Fruit fly (Drosophila melanogaster): Measurements from ENCODE around the gene CG9782.

The CG9782 gene

dm6 chrX:16640260-16641100, 19.1 kb upstream of the CG9782 start, which contains the start of the genes SNRPG and mthl1 (continued):
- TF ChIP-seq achi (GFP tag; optimal IDR thresholded peaks at IDR 0.05) (peak; percentile 72), OdsH (GFP tag; optimal IDR thresholded peaks at IDR 0.05) (peak; percentile 80), CG6276 (GFP tag; optimal IDR thresholded peaks at IDR 0.05) (peak; percentile 58), fd59A (GFP tag; optimal IDR thresholded peaks at IDR 0.05) (peak; percentile 43), esn (GFP tag; optimal IDR thresholded peaks at IDR 0.05) (peak; percentile 75), Eip78C (GFP tag) (peak; percentile 89), vri (GFP tag; optimal IDR thresholded peaks at IDR 0.05) (peak; percentile 20), CG8319 (GFP tag; optimal IDR thresholded peaks at IDR 0.05) (peak; percentile 52), dac (GFP tag; optimal IDR thresholded peaks at IDR 0.05) (peak; percentile 69), Smox (GFP tag; optimal IDR thresholded peaks at IDR 0.05) (peak; percentile 78), Hr38 (GFP tag; optimal IDR thresholded peaks at IDR 0.05) (no peak), Blimp-1 (GFP tag; optimal IDR thresholded peaks at IDR 0.05) (peak; percentile 16), CG6808 (GFP tag; optimal IDR thresholded peaks at IDR 0.05) (peak; percentile 36), ss (GFP tag; optimal IDR thresholded peaks at IDR 0.05) (peak in 1 of 2 experiments; percentile 56), CG9139 (GFP tag; optimal IDR thresholded peaks at IDR 0.05) (no peak), spab (GFP tag; optimal IDR thresholded peaks at IDR 0.05) (peak; percentile 48), Ets21C (GFP tag; optimal IDR thresholded peaks at IDR 0.05) (peak; percentile 79), CG11294 (GFP tag; IDR thresholded peaks at IDR 0.05) (peak; percentile 91), Eip93F (GFP tag; optimal IDR thresholded peaks at IDR 0.05) (peak; percentile 70), CG15336 (GFP tag; IDR thresholded peaks at IDR 0.05) (peak; percentile 83)

dm6 chrX:16637594-16638485, 16.5 kb upstream of the CG9782 start, which contains the start of gene RpS19a:
Gene RpS19a (plus strand): TSS chrX:16637894.
- TF ChIP-seq CG8632 (GFP tag; optimal IDR thresholded peaks at IDR 0.05) (peak; percentile 56), salr (GFP tag; optimal IDR thresholded peaks at IDR 0.05) (peak; percentile 12 to 78), Sox14 (GFP tag; optimal IDR thresholded peaks at IDR 0.05) (peak; percentile 9), Sox102F (GFP tag; optimal IDR thresholded peaks at IDR 0.05) (peak; percentile 79), CG11902 (GFP tag; optimal IDR thresholded peaks at IDR 0.05) (no peak), CG34406 (GFP tag; optimal IDR thresholded peaks at IDR 0.05) (peak; percentile 67), CG15336 (GFP tag; IDR thresholded peaks at IDR 0.05) (0 out of 2 replicates have a peak, but pooled peaks have one; percentile 22), esn (GFP tag; optimal IDR thresholded peaks at IDR 0.05) (peak; percentile 79), dsx (GFP tag; optimal IDR thresholded peaks at IDR 0.05; ENCODE audit: poor library complexity, severe bottlenecking) (peak; percentile 48), lz (GFP tag; optimal IDR thresholded peaks at IDR 0.05) (peak; percentile 71), Met (GFP tag; optimal IDR thresholded peaks at IDR 0.05) (peak; percentile 78), spab (GFP tag; optimal IDR thresholded peaks at IDR 0.05) (peak; percentile 41), Lpt (GFP tag; optimal IDR thresholded peaks at IDR 0.05) (peak; percentile 11), fd85E (GFP tag; optimal IDR thresholded peaks at IDR 0.05) (peak; percentile 58), cyc (GFP tag; optimal IDR thresholded peaks at IDR 0.05) (peak; percentile 50), Eip75B (GFP tag; optimal IDR thresholded peaks at IDR 0.05) (peak; percentile 52), CG11762 (GFP tag; optimal IDR thresholded peaks at IDR 0.05; ENCODE audit: insufficient read depth) (peak; percentile 32), CG6276 (GFP tag; optimal IDR thresholded peaks at IDR 0.05) (peak; percentile 43), fd59A (GFP tag; optimal IDR thresholded peaks at IDR 0.05) (peak; percentile 36), Gug (GFP tag; IDR thresholded peaks at IDR 0.05) (0 out of 2 replicates have a peak, but pooled peaks have one; percentile 10), CG8119 (GFP tag; IDR thresholded peaks at IDR 0.05) (no peak), CG6854 (GFP tag; optimal IDR thresholded peaks at IDR 0.05) (peak; percentile 96), net (GFP tag; optimal IDR thresholded peaks at IDR 0.05) (peak; percentile 73), Hr39 (GFP tag; optimal IDR thresholded peaks at IDR 0.05) (peak; percentile 23), vri (GFP tag; optimal IDR thresholded peaks at IDR 0.05) (peak; percentile 62), Ets21C (GFP tag; optimal IDR thresholded peaks at IDR 0.05) (peak; percentile 3), ss (GFP tag; optimal IDR thresholded peaks at IDR 0.05) (peak; percentile 82 to 85), CG6163 (GFP tag; IDR thresholded peaks at IDR 0.05) (peak; percentile 83), CG11294 (GFP tag; IDR thresholded peaks at IDR 0.05) (no peak), OdsH (GFP tag; optimal IDR thresholded peaks at IDR 0.05) (peak; percentile 50), CG8319 (GFP tag; optimal IDR thresholded peaks at IDR 0.05) (peak; percentile 42), CG3032 (tag; optimal IDR thresholded peaks at IDR 0.05) (peak; percentile 14), Sox15 (GFP tag; optimal IDR thresholded peaks at IDR 0.05) (no peak), fkh (GFP tag; optimal IDR thresholded peaks at IDR 0.05) (no peak), Ets96B (tag; optimal IDR thresholded peaks at IDR 0.05) (peak; percentile 17)

All from whole organism, prepupa.